Worm (Caenorhabditis elegans) whole organism, young adult: ENCODE data around the gene clec-163.
A peak's percentile ranks its signal among the peaks of the same experiment; 100 is the strongest.

Source experiments
- B0035.1 ChIP-seq: sonication (generic microtip); optimal IDR thresholded peaks from 2 replicates; lab custom pipeline; 2016; ENCODE audit warnings: missing genetic modification characterization, mild to moderate bottlenecking, missing compliant biosample characterization, missing genotype, missing genetic modification reagents
- Y53G8AR.9 ChIP-seq: fragments of 200-800 bp; sonication (Bioruptor generic); conservative IDR thresholded peaks from 2 replicates; pipeline ENCODE4 v1.3.6; 2022; ENCODE audit warnings: missing genetic modification reagents, missing genetic modification characterization, missing compliant biosample characterization
- Y95B8A.8 ChIP-seq: fragments of 200-800 bp; sonication (Bioruptor generic); IDR thresholded peaks from 2 replicates; pipeline ENCODE4 v1.3.6; 2022; ENCODE audit warnings: missing genetic modification reagents, missing genetic modification characterization, missing compliant biosample characterization
- hmg-1.2 ChIP-seq: fragments of 200-800 bp; sonication (Bioruptor generic); IDR thresholded peaks from 2 replicates; pipeline ENCODE4 v1.3.6; 2022; ENCODE audit warnings: missing genetic modification reagents, missing genetic modification characterization, missing compliant biosample characterization
- hmg-20 ChIP-seq: fragments of 200-800 bp; sonication (Bioruptor generic); IDR thresholded peaks from 2 replicates; pipeline ENCODE4 v1.3.6; 2022; ENCODE audit warnings: missing genetic modification reagents, missing genetic modification characterization, missing compliant biosample characterization
- let-607 ChIP-seq, 2 experiments: fragments of 200-800 bp in 1 of 2; sonication (Bioruptor generic) in 1 of 2; sonication (generic microtip) in 1 of 2; optimal IDR thresholded peaks; 2 replicates each; lab custom pipeline; 2016 to 2018; ENCODE audit warnings: mild to moderate bottlenecking in 2 of 2, missing compliant biosample characterization in 2 of 2, missing genetic modification characterization in 2 of 2, moderate library complexity in 2 of 2, missing genotype in 1 of 2
- madf-3 ChIP-seq: fragments of 200-800 bp; sonication (Bioruptor generic); IDR thresholded peaks from 2 replicates; pipeline ENCODE4 v1.3.6; 2022; ENCODE audit warnings: missing genetic modification reagents, missing genetic modification characterization, missing compliant biosample characterization
- nfya-1 ChIP-seq: sonication (generic microtip); optimal IDR thresholded peaks from 2 replicates; lab custom pipeline; 2017; ENCODE audit warnings: antibody characterized with exemption, missing compliant biosample characterization, missing genetic modification characterization, borderline replicate concordance; ENCODE audit not compliant: insufficient read depth
- snpc-4 ChIP-seq, 5 experiments: fragments of 150-350 bp in 1 of 5; sonication (generic microtip) in 4 of 5; optimal IDR thresholded peaks; 2 replicates each; lab custom pipeline; 2014 to 2018; ENCODE audit warnings: missing genetic modification characterization in 5 of 5, missing biosample characterization in 3 of 5, antibody characterized with exemption in 2 of 5, mild to moderate bottlenecking in 2 of 5, missing compliant biosample characterization in 2 of 5, missing genotype in 2 of 5, moderate library complexity in 2 of 5, missing genetic modification reagents in 1 of 5
- zfh-2 ChIP-seq: fragments of 200-800 bp; sonication (Bioruptor generic); conservative IDR thresholded peaks from 2 replicates; pipeline ENCODE4 v1.3.6; 2022; ENCODE audit warnings: missing genetic modification reagents, missing genetic modification characterization, missing compliant biosample characterization
- ztf-3 ChIP-seq: fragments of 200-800 bp; sonication (Bioruptor generic); optimal IDR thresholded peaks from 2 replicates; lab custom pipeline; 2018; ENCODE audit warnings: mild to moderate bottlenecking, missing genetic modification characterization, missing compliant biosample characterization

Gene clec-163

DNA sequence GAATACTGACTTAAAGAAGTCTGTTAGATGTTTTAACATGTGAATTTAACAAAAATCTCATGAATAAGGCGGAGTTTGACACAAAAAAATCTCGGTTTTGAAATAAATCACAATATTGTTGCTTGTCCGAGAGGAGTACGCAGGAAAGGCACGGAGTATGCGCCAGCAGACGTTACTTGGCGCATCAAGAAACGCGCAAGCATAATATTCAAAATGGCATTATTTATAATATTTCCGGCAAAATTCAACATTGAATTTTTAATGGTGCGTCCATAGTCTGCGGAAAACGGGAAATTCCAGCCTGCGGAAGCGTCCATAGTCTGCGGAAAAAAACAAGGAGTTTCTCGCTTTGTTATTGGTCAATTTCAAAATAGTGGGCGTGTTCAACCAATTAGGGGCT is 50.7 kb downstream of the clec-163 start, which contains the start of gene pde-12 (continued):
- peak; percentile 92 for TF ChIP-seq Y53G8AR.9 (GFP tag; lab: Robert Waterston, UW)
- TF ChIP-seq zfh-2 (GFP tag; lab: Robert Waterston, UW): no peak
- TF ChIP-seq nfya-1 (tag; lab: Kevin White, UChicago): no peak
- TF ChIP-seq let-607 (tag; optimal IDR thresholded peaks at IDR 0.05; lab: Kevin White, UChicago): peak in 1 of 2 experiments; percentile 39
- TF ChIP-seq madf-3 (GFP tag; lab: Robert Waterston, UW): no peak
- TF ChIP-seq B0035.1: no peak
- peak; percentile 51 for TF ChIP-seq hmg-1.2 (GFP tag; lab: Robert Waterston, UW)
- TF ChIP-seq snpc-4 (GFP tag; optimal IDR thresholded peaks at IDR 0.05; lab: Kevin White, UChicago): no peak
- TF ChIP-seq snpc-4 (tag; optimal IDR thresholded peaks at IDR 0.05; lab: Kevin White, UChicago): peak in 3 of 4 experiments; percentile 44 to 55 (median 55)
- no peak for TF ChIP-seq ztf-3 (GFP tag; lab: Kevin White, UChicago)
- TF ChIP-seq Y95B8A.8 (GFP tag; lab: Robert Waterston, UW): 0 out of 2 replicates have a peak, but pooled peaks have one; percentile 52
- TF ChIP-seq hmg-20 (GFP tag; lab: Robert Waterston, UW): peak; percentile 75; the same call in 1 of the 2 replicates
